Worm (Caenorhabditis elegans) whole organism, late embryonic: ENCODE measurements around the gene Y54F10BM.23.

Experiments
- ceh-34 ChIP-seq: sonication (generic microtip); optimal IDR thresholded peaks from 2 replicates; lab custom pipeline; 2016; ENCODE audit warnings: mild to moderate bottlenecking, missing genetic modification characterization, missing compliant biosample characterization
- dmd-4 ChIP-seq: sonication (generic microtip); optimal IDR thresholded peaks from 2 replicates; lab custom pipeline; 2016; ENCODE audit warnings: borderline replicate concordance, missing genetic modification characterization, missing compliant biosample characterization
- hlh-15 ChIP-seq: sonication (generic microtip); optimal IDR thresholded peaks from 2 replicates; lab custom pipeline; 2016; ENCODE audit warnings: missing genetic modification characterization, missing compliant biosample characterization
- pha-4 ChIP-seq: fragments of 150-350 bp; optimal IDR thresholded peaks from 2 replicates; lab custom pipeline; 2018; ENCODE audit warnings: missing biosample characterization, missing genetic modification reagents, missing genetic modification characterization

ce11 chrIII:2265986-2266701 is 13.2 kb downstream of the Y54F10BM.23 start, which contains the start of gene fbxa-9:
- TF ChIP-seq ceh-34 (tag; lab: Kevin White, UChicago) (no peak), hlh-15 (tag; lab: Kevin White, UChicago) (no peak), pha-4 (tag; lab: Kevin White, UChicago) (no peak), dmd-4 (tag; lab: Kevin White, UChicago) (no peak)
